Worm (Caenorhabditis elegans) whole organism, mixed stage, embryonic: ENCODE results near the gene bath-28.

Experiments used
- cnd-1 ChIP-seq: fragments of 200-800 bp; sonication (Bioruptor generic); optimal IDR thresholded peaks from 2 replicates; lab custom pipeline; 2018; ENCODE audit warnings: mild to moderate bottlenecking, missing genetic modification characterization, missing compliant biosample characterization
- elt-1 ChIP-seq: sonication (generic microtip); optimal IDR thresholded peaks from 2 replicates; lab custom pipeline; 2017; ENCODE audit warnings: missing genetic modification characterization, mild to moderate bottlenecking, missing compliant biosample characterization, antibody characterized with exemption, moderate library complexity, borderline replicate concordance; ENCODE audit not compliant: insufficient read depth
- unc-39 ChIP-seq: fragments of 150-350 bp; optimal IDR thresholded peaks from 2 replicates; lab custom pipeline; 2014; ENCODE audit warnings: missing biosample characterization, missing genetic modification characterization

DNA sequence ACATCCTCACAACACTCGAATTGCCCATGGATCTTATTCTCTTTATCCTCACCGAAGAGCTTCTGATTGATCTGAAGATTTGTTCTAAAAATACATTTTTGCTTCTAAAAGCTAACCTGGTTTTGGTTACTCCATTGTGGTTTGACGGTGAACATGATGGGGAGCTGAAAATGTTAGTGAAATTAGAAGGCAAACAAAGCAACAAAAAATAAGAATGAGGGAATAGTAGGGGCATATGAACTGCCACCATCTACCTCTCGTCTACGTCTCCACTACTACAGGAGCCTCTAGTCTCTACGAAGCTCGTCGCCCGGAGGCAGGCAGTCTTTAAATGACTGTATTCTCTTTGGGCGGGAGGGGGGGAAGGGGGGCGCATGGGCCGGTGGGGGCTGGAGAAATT is 41.0 kb upstream of the bath-28 start, which contains the start of gene T06D4.2:
- TF ChIP-seq unc-39 (tag; lab: Kevin White, UChicago) (no peak), elt-1 (tag; lab: Kevin White, UChicago) (no peak), cnd-1 (tag; lab: Kevin White, UChicago) (no peak)
